Worm (Caenorhabditis elegans) whole organism, dauer: ENCODE results near the gene C05D12.2.
"Not testable (repeated sequence)": the region's sequence is repeated elsewhere in the genome, so short reads cannot be mapped to it uniquely, and the experiment has no call there.

Experiments used
- unc-62 ChIP-seq: sonication (generic microtip); optimal IDR thresholded peaks from 2 replicates; lab custom pipeline; 2017; ENCODE audit warnings: missing biosample characterization, missing genetic modification reagents, missing genetic modification characterization

Gene C05D12.2

DNA sequence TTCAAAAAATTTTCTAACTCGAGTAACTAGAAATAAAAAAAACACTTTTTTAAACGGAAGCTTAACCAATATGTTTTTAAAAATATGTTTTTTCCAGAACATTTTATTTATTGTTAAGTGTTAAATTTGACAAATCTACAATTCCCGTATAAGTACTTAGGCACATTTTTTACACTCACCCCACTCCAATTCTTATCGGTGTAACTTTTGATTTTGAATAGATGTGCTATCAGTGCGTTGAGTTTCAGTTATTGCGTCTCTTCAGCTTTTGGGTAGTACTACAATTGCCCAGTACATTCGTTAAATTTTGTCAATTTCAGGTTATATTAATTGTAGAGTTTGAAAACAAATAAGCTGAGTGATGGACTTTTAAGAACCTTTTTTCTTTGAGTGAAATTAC is 5.9 kb downstream of the C05D12.2 start:
- no peak for TF ChIP-seq unc-62

DNA sequence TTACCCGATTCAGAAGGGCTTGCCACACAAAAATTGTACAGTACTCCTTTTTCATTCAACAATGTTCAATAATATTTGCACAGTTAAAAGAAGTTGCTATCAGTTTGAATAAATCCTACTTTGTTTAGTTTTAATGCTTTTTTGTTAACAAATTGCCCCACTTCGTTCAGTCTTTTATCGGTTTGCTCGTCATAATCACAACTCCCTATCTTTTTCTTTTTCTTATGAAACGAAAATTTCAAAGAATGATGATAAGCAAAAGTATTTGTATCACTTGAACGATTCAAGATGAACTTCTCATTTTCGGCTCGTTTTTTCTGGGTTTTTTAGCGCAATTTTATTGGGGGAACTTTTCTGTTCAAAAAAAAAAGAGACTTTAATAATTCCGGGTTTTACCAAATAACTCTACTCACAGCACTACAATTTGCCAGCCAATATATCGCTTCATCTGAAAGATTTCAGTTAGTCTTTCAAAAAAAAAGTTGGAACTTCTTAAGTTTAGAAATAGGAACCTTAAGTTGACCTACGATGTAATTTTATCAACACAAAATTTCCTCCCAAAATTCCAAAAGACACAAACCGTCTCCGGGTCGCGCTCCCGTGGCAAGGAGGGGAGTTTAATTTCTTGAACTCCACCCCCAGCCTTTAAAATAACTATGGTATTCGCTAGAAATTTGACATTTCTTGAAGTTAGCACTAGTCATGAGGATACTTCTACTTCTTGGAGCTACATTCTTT is 6.6 kb downstream of the C05D12.2 start, which contains the start of gene C05D12.3:
Gene C05D12.3, plus strand, starts transcription at position 688 of the 738 bp plus-strand sequence.
- no peak for TF ChIP-seq unc-62

DNA sequence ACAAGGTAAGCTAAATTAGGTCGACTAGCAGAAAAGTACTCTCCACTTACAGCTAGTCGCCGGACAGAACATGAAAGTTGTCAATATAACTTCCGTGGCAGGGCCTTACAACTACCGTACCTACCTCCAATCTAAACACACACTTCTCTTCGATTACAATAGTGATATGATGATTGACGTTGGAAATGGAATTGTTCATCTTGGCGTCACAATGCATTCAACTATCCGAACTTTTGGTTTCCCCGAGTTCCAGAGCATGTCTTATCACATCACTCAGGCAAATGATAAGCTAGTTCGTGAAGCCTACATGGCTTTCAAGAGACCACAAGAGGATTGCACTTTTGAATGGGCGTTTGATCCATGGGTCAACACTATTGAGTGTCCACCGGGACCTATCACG is 9.2 kb downstream of the C05D12.2 start:
- TF ChIP-seq unc-62, result no peak

DNA sequence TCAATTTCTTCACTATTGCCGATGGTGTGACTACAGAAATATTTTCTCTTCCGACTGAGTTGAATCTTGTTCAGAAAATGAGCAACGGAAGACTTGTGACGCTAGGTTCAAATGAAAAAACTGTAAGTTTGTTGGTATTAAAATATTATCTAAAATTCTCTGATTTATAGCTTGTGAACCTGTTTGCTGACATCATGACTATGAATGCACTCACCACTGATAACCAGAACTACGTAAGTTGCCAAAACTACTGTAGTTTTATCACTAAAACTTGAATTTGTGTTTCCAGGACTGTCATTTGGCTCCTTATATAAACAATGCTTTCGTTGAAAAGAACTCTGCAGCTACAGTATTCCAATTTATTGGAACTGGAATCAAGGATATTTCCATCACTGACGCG is 10.5 kb downstream of the C05D12.2 start:
- TF ChIP-seq unc-62, result no peak

DNA sequence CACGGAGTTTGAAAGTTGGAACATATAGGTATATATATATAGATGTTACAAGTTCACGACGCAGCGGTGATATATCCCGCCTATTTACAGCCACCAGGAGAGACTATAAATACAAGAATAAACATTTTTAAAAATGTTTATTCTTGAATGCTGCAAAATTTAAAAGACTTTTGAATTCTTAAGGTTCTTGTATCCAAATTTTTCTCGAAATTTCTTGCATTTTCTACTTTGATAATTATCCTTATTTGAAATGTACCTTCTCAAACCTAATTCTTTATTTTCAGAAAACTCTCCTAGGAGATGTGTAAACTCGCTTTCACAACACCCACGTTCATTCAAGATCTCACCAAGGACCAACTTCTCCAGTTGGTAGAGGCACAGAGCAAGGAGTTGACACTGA is 13.5 kb downstream of the C05D12.2 start, which contains the start of gene C05D12.4:
Gene C05D12.4, plus strand, starts transcription at position 301 of the 400 bp plus-strand sequence.
- TF ChIP-seq unc-62, result no peak

DNA sequence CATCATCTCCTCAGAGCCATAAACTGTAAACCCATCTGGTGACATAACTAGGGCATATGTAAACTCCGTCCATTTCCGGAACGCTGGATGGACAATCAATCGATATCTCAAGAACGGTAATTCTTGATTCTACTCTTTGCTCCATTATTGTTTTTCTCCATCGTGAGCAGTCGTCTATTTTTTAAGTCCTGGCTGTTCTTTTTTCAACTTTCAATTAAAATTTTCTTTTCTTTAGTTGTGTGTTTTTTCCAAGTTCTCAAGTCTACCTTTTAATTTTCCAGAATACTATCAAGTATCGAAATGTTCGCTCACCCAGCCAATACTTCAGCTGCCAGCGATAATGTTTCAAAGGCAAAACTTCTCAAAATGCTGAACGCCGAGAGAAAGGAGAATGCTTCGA is 15.8 kb downstream of the C05D12.2 start, which contains the start of gene C05D12.5:
Gene C05D12.5, plus strand, starts transcription at position 301 of the 400 bp plus-strand sequence.
- no peak for TF ChIP-seq unc-62

DNA sequence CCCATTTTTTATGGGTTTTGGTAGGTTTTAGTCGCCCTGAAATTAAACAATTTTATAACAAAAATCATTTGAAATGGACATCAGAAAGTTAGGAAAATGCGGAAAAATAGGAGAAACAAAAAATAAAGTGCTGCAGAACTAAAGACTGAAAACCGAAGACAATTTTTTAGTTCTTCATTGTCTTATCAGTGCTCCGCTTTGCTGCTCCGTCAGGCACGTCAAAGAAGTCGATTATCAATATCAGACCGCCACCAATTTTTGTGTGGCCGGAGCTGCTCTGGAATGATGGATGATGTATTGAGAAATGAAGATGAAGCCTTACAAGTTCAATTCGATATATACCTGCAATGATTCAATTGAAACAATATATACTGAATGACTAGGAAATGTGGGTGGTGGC is 20.3 kb downstream of the C05D12.2 start, which contains the start of gene vha-6:
Gene vha-6, minus strand, starts transcription at position 36 of the 400 bp plus-strand sequence.
- TF ChIP-seq unc-62, result no peak

DNA sequence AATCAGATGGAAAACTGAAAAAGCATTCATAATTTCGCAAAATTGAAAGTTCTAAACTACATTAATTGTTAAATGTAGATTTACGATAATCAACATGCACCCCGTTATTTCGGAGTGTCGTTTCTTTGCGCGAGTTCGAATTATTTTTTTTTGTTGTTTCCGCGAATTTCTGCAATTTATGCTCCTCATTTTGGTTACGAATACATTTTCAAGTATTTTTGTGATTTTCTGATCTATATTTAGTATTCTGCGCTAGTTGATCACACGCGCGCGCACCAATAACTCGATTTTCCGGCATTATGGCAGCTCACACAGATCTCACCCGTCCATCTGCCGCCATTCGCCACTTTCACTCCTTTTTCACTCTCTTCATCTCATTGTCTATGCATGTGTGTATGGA is 22.2 kb downstream of the C05D12.2 start, which contains the start of gene VW02B12L.2:
Gene VW02B12L.2, minus strand, starts transcription at position 65 of the 400 bp plus-strand sequence.
- no peak for TF ChIP-seq unc-62

DNA sequence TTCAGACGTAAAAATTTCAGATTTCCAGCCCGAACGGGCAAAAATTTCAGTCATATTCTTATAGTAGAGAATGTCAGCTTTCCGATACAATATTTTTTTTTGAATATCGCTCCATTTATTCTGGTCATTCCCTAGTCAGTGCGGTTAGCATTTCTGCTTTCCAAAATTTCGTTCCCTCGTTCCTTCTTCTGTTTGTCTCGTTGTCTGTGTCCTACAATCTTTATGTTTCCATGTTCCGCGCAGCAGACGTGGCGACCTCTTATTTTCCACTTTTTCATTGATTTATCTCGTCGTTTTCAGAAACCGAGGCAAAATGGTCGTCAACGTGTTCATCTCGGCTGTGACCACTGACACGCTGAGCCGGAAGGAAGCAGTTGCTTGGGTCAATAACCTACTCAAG is 24.3 kb downstream of the C05D12.2 start, which contains the start of gene ebp-2:
Gene ebp-2, plus strand, starts transcription at position 301 of the 400 bp plus-strand sequence.
- TF ChIP-seq unc-62, result not testable (repeated sequence)

DNA sequence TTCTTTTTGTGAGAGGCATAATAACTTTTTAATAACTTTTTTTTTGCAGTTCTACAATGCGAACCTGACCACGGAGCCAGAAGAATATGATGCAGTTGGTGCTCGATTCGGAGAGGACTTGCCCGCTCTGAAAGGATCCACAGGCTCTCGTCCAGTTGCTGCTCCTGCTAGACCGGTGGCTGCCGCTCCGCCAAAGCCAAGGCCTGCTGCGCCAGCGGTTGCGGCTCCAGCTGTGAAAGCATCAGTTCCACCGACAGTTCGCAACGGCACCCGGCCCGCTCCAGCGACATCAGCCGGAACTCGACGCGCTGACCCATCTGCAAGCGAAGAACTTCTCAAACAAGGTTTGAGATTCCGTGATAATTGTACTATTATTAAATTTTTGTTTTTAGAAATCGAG is 25.0 kb downstream of the C05D12.2 start:
- TF ChIP-seq unc-62, result no peak

DNA sequence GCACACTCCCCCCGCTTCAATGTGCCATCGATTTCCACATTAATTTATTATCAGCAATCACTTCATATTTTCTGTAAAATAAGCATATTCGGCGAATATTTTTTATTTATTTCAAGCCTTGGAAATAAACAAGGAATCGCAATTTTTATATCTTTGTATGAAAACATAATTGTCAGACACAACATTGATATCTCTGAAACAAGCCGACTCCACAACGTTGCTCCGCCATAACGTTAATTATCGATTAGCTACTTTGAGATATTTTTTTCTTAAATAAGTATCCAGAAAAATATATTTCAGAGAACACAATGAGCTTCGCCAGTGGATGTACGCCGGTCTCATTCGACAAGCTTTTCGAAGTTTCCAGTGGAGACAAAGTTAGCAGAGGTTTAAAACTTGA is 25.8 kb downstream of the C05D12.2 start, which contains the start of gene adbp-1:
Gene adbp-1, plus strand, starts transcription at position 301 of the 400 bp plus-strand sequence.
- TF ChIP-seq unc-62, result no peak

DNA sequence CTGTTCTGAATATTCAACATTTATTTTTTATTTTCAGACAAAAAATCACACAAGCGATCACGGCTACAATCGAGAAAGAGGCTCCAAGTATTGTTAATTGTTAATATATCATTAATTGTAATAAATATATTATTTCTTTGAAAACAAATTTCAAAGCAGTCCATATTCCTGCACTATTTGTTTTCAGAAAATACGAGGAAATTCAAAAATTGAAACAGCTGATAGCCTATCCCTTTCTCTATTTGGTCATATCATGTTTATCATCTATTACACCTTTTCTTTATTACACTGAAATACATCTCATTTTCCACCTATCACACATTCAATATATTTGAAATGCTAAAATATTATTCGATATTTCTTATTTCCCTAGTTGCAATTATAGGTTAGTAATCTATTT is 26.9 kb downstream of the C05D12.2 start, which contains the start of gene W02B12.13:
Gene W02B12.13, plus strand, starts transcription at position 301 of the 400 bp plus-strand sequence.
- TF ChIP-seq unc-62, result no peak

DNA sequence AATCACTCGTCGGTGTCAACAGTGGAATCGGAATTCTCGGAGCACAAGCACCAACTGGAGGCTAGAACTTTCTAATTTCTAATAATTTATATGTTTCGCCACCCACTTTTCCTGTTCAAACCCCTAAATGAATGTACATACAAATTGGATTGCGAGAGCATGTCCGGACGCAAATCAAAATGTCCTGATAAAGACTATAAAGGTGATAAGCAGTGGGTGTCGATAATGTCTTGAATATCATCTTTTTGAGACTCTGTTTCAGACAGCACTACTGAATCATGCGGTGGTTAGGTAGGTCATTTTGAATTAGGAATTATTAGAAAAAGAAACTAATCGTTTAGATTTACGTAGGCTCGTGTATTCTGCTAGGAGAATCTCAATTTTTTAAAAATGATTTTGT is 30.7 kb downstream of the C05D12.2 start, which contains the start of gene W02B12.1:
Gene W02B12.1, plus strand, starts transcription at position 269 of the 400 bp plus-strand sequence.
- no peak for TF ChIP-seq unc-62

DNA sequence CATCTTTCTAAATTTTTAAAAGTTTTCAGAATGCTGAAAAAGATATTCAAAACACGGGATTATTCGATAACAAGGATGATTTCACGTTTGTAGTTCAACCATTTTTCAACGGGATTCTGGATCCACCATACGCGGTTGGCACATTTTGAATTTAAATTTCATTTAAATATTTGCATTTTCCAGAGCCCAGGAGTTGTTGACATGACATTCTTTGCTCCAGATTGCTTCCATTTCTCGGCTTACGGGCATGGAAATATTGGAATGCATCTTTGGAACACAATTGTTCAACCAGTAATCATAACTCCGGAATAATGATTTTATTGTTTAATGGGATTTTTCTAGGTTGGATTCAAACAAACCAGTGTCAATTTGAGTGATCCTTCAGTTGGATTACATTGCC is 32.8 kb downstream of the C05D12.2 start:
- no peak for TF ChIP-seq unc-62

DNA sequence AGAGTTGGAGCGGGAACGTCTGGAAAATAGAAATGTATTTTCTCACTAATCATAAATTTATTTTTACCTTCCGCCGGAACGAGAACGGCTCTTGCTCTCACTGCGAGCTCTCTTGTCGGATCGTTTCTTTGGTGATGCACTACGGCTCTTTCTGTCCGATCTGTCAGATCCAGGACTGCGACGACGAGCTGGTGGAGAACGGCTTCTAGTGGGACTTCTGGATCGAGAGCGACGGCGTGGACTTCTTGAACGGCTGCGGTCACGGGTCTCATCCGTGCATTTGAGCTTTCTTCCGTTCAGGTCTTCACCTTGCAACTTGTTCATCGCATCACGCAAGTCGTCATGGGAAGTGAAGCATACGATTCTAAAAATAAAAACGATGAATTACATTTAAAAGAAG is 33.6 kb downstream of the C05D12.2 start:
- no peak for TF ChIP-seq unc-62

DNA sequence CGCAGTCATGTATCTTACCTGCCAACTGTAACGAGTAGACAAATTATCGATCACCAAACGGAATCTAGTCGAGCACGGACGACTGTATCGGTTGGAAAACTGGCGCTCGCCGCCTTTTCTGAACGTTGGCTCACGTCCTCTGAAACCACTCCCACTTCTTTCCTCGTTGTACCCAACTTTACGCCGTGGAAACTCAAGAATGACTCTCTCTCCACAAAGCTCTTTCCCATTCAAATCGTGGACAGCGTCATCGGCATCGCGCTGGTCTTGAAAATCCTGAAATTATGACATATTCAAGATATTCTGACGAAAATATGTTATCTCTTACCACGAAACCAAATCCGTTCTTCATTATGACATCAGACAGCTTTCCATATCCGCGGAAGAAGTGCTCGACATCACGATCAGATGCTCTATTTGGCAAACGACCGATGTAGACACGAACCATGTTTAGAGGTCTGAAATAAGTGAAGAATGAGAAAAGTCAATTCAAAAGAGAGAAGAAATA is 34.5 kb downstream of the C05D12.2 start, which contains the start of gene rsp-2:
Gene rsp-2, minus strand, starts transcription at position 458 of the 508 bp plus-strand sequence.
- TF ChIP-seq unc-62, result no peak

DNA sequence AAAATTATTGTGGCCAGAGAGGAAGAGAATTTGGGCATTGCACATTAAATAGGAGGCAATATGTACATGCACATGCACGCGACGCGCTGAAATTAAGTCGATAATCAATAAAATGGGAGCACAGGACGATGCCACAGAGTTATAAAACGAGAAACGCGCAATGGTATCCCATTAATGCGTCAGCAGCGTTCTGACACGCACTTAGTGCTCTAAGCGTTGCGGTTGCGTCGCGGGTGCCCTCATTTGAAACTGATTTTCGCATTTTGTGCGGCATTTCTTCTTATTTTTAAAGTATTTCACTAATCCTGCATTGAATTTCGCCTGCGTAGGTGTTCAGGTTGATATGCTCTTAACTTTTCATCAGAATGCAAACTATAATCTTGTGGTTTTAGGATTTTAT is 34.9 kb downstream of the C05D12.2 start, which contains the start of gene rsp-1:
Gene rsp-1, plus strand, starts transcription at position 338 of the 400 bp plus-strand sequence.
- no peak for TF ChIP-seq unc-62
